Worm (Caenorhabditis elegans): ENCODE data around the gene C16D9.9.

DNA sequence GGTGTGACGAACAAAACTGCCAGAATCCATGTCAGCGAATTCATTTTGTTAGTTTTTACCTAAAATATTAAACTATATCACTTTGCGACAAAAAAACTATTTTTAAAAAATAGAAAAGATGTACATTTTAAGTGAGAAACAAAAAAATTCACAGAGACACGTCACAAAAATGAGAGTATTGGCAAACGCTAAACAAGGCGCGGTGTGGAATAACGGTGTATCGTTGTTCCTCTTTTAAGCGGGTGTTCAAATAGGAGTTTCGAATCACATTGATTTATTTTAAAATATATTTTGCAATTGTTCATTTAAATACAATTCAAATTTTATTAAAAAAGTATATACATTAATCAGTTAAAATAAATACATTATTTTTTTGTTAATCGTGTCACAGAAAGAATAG lies 38.5 kb downstream of the C16D9.9 start, which contains the start of gene sel-9:
- TF ChIP-seq pha-4 (tag; optimal IDR thresholded peaks at IDR 0.05) (no peak), mls-2 (tag; optimal IDR thresholded peaks at IDR 0.05) (no peak), blmp-1 (tag; optimal IDR thresholded peaks at IDR 0.05) (no peak)

Data from whole organism, mixed stage, embryonic.